3 worm cellular contexts compared by ENCODE assay signal in genomic region chrV:6503158-6503557, ce11.
A peak's percentile ranks its signal among the peaks of the same experiment; 100 is the strongest.
TF ChIP-seq lines count a peak whose summit lies in the region.

No protein-coding gene starts in this region.

TF ChIP-seq in whole organism, L1 larva, 84 proteins besides CTCF, POLR2A, EP300 and RAD21 (continued from another document and continues in another):
- TF ChIP-seq hlh-4 (tag; optimal IDR thresholded peaks at IDR 0.05; lab: Kevin White, UChicago): no peak
- no peak for TF ChIP-seq mdl-1 (tag; optimal IDR thresholded peaks at IDR 0.05; lab: Kevin White, UChicago)
- TF ChIP-seq aha-1 (tag; optimal IDR thresholded peaks at IDR 0.05; lab: Kevin White, UChicago): no peak
- no peak for TF ChIP-seq swsn-7 (tag; optimal IDR thresholded peaks at IDR 0.05; lab: Kevin White, UChicago)
- TF ChIP-seq tbx-2 (tag; optimal IDR thresholded peaks at IDR 0.05; lab: Kevin White, UChicago): peak; percentile 18
- no peak for TF ChIP-seq nhr-28 (tag; optimal IDR thresholded peaks at IDR 0.05; lab: Kevin White, UChicago)
- TF ChIP-seq pag-3 (tag; optimal IDR thresholded peaks at IDR 0.05; lab: Kevin White, UChicago; ENCODE audit: borderline replicate concordance, insufficient read depth): peak; percentile 32
- peak in 1 of 2 experiments; percentile 55 for TF ChIP-seq lin-35 (GFP tag; optimal IDR thresholded peaks at IDR 0.05; lab: Kevin White, UChicago)
- TF ChIP-seq alr-1 (tag; optimal IDR thresholded peaks at IDR 0.05; lab: Kevin White, UChicago; ENCODE audit: borderline replicate concordance): no peak
- no peak for TF ChIP-seq sptf-1 (tag; optimal IDR thresholded peaks at IDR 0.05; lab: Kevin White, UChicago)
- peak; percentile 12 for TF ChIP-seq mep-1 (tag; optimal IDR thresholded peaks at IDR 0.05; lab: Kevin White, UChicago)
- no peak for TF ChIP-seq unc-130 (tag; optimal IDR thresholded peaks at IDR 0.05; lab: Kevin White, UChicago)
- TF ChIP-seq zag-1 (tag; optimal IDR thresholded peaks at IDR 0.05; lab: Kevin White, UChicago): no peak
- no peak for TF ChIP-seq hpl-2 (GFP tag; optimal IDR thresholded peaks at IDR 0.05; lab: Kevin White, UChicago)
- TF ChIP-seq jun-1 (tag; optimal IDR thresholded peaks at IDR 0.05; lab: Kevin White, UChicago): no peak
- TF ChIP-seq nhr-20 (tag; optimal IDR thresholded peaks at IDR 0.05; lab: Kevin White, UChicago): peak; percentile 74
- no peak for TF ChIP-seq pax-3 (tag; optimal IDR thresholded peaks at IDR 0.05; lab: Kevin White, UChicago)
- TF ChIP-seq fos-1 (tag; optimal IDR thresholded peaks at IDR 0.05; lab: Kevin White, UChicago): no peak
- no peak for TF ChIP-seq ztf-11 (tag; optimal IDR thresholded peaks at IDR 0.05; lab: Kevin White, UChicago)
- no peak for TF ChIP-seq skn-1 (tag; optimal IDR thresholded peaks at IDR 0.05; lab: Kevin White, UChicago)
- no peak for TF ChIP-seq nhr-47 (tag; optimal IDR thresholded peaks at IDR 0.05; lab: Kevin White, UChicago)
- TF ChIP-seq nhr-76 (tag; optimal IDR thresholded peaks at IDR 0.05; lab: Kevin White, UChicago): no peak
- no peak for TF ChIP-seq dpl-1 (GFP tag; optimal IDR thresholded peaks at IDR 0.05; lab: Kevin White, UChicago)
- peak; percentile 64 for TF ChIP-seq nhr-71 (tag; optimal IDR thresholded peaks at IDR 0.05; lab: Kevin White, UChicago)
- TF ChIP-seq snpc-4 (tag; optimal IDR thresholded peaks at IDR 0.05; lab: Kevin White, UChicago): no peak
- TF ChIP-seq ces-1 (GFP tag; optimal IDR thresholded peaks at IDR 0.05; lab: Kevin White, UChicago): no peak
- TF ChIP-seq xbp-1 (tag; optimal IDR thresholded peaks at IDR 0.05; lab: Kevin White, UChicago): no peak
- TF ChIP-seq lin-15B (tag; optimal IDR thresholded peaks at IDR 0.05; lab: Kevin White, UChicago): no peak
- TF ChIP-seq nhr-90 (tag; optimal IDR thresholded peaks at IDR 0.05; lab: Kevin White, UChicago; ENCODE audit: poor library complexity): no peak
- TF ChIP-seq nhr-84 (tag; optimal IDR thresholded peaks at IDR 0.05; lab: Kevin White, UChicago): no peak
- TF ChIP-seq nhr-77 (tag; optimal IDR thresholded peaks at IDR 0.05; lab: Kevin White, UChicago): no peak
- TF ChIP-seq ztf-4 (tag; optimal IDR thresholded peaks at IDR 0.05; lab: Kevin White, UChicago): no peak
- TF ChIP-seq ceh-8 (GFP tag; optimal IDR thresholded peaks at IDR 0.05; lab: Kevin White, UChicago): no peak
- no peak for TF ChIP-seq mab-9 (GFP tag; IDR thresholded peaks at IDR 0.05; lab: Robert Waterston, UW)
- TF ChIP-seq unc-62 (GFP tag; optimal IDR thresholded peaks at IDR 0.05; lab: Kevin White, UChicago): no peak
- TF ChIP-seq snu-23 (GFP tag; optimal IDR thresholded peaks at IDR 0.05; lab: Kevin White, UChicago): peak; percentile 42
- TF ChIP-seq ceh-90 (tag; optimal IDR thresholded peaks at IDR 0.05; lab: Kevin White, UChicago): no peak
- TF ChIP-seq egl-13 (tag; optimal IDR thresholded peaks at IDR 0.05; lab: Kevin White, UChicago): no peak
- no peak for TF ChIP-seq lin-13 (GFP tag; optimal IDR thresholded peaks at IDR 0.05; lab: Kevin White, UChicago)
- TF ChIP-seq unc-30 (tag; optimal IDR thresholded peaks at IDR 0.05; lab: Kevin White, UChicago): no peak
- peak; percentile 32; the same call in 1 of the 2 replicates for TF ChIP-seq nhr-19 (GFP tag; conservative IDR thresholded peaks at IDR 0.05; lab: Robert Waterston, UW)
- peak in 1 of 2 experiments; percentile 49 for TF ChIP-seq lsy-2 (tag; optimal IDR thresholded peaks at IDR 0.05; lab: Kevin White, UChicago)
- TF ChIP-seq blmp-1 (tag; optimal IDR thresholded peaks at IDR 0.05; lab: Kevin White, UChicago): peak; percentile 80
- TF ChIP-seq fkh-10 (GFP tag; optimal IDR thresholded peaks at IDR 0.05; lab: Kevin White, UChicago): no peak
- no peak for TF ChIP-seq unc-98 (GFP tag; IDR thresholded peaks at IDR 0.05; lab: Robert Waterston, UW)

TF ChIP-seq in whole organism, L2 larva, 48 proteins besides CTCF, POLR2A, EP300 and RAD21 (continued from another document):
- no peak for TF ChIP-seq elt-3 (tag; optimal IDR thresholded peaks at IDR 0.05; lab: Kevin White, UChicago)
- TF ChIP-seq mdl-1 (tag; optimal IDR thresholded peaks at IDR 0.05; lab: Kevin White, UChicago): no peak
- peak; percentile 56 for TF ChIP-seq nhr-25 (tag; optimal IDR thresholded peaks at IDR 0.05; lab: Kevin White, UChicago)
- no peak for TF ChIP-seq ztf-11 (tag; optimal IDR thresholded peaks at IDR 0.05; lab: Kevin White, UChicago)
- TF ChIP-seq lin-11 (tag; optimal IDR thresholded peaks at IDR 0.05; lab: Kevin White, UChicago): no peak
- TF ChIP-seq nhr-10 (tag; optimal IDR thresholded peaks at IDR 0.05; lab: Kevin White, UChicago): no peak
- no peak for TF ChIP-seq unc-62 (GFP tag; optimal IDR thresholded peaks at IDR 0.05; lab: Kevin White, UChicago)
- TF ChIP-seq unc-55 (GFP tag; optimal IDR thresholded peaks at IDR 0.05; lab: Kevin White, UChicago): no peak
- no peak for TF ChIP-seq nhr-237 (tag; optimal IDR thresholded peaks at IDR 0.05; lab: Kevin White, UChicago)
- TF ChIP-seq lsy-2 (tag; optimal IDR thresholded peaks at IDR 0.05; lab: Kevin White, UChicago): no peak
- no peak for TF ChIP-seq Y55F3AM.14 (GFP tag; optimal IDR thresholded peaks at IDR 0.05; lab: Kevin White, UChicago)
- no peak for TF ChIP-seq peb-1 (tag; optimal IDR thresholded peaks at IDR 0.05; lab: Kevin White, UChicago)
- TF ChIP-seq ZK546.5 (tag; optimal IDR thresholded peaks at IDR 0.05; lab: Kevin White, UChicago): no peak
- TF ChIP-seq sma-3 (GFP tag; optimal IDR thresholded peaks at IDR 0.05; lab: Kevin White, UChicago): no peak
- no peak for TF ChIP-seq elt-1 (tag; optimal IDR thresholded peaks at IDR 0.05; lab: Kevin White, UChicago)
- TF ChIP-seq dmd-4 (tag; optimal IDR thresholded peaks at IDR 0.05; lab: Kevin White, UChicago): no peak
- TF ChIP-seq skn-1 (tag; optimal IDR thresholded peaks at IDR 0.05; lab: Kevin White, UChicago): no peak
- peak; percentile 9 for TF ChIP-seq gmeb-1 (tag; optimal IDR thresholded peaks at IDR 0.05; lab: Kevin White, UChicago)
- no peak for TF ChIP-seq C34F6.9 (tag; optimal IDR thresholded peaks at IDR 0.05; lab: Kevin White, UChicago)
- no peak for TF ChIP-seq sem-4 (tag; optimal IDR thresholded peaks at IDR 0.05; lab: Kevin White, UChicago)
- no peak for TF ChIP-seq nhr-6 (tag; optimal IDR thresholded peaks at IDR 0.05; lab: Kevin White, UChicago)
- no peak for TF ChIP-seq nhr-12 (tag; optimal IDR thresholded peaks at IDR 0.05; lab: Kevin White, UChicago)
- no peak for TF ChIP-seq nhr-77 (tag; optimal IDR thresholded peaks at IDR 0.05; lab: Kevin White, UChicago)
- no peak for TF ChIP-seq zag-1 (tag; optimal IDR thresholded peaks at IDR 0.05; lab: Kevin White, UChicago)
- peak; percentile 6 for TF ChIP-seq fos-1 (tag; optimal IDR thresholded peaks at IDR 0.05; lab: Kevin White, UChicago)
- TF ChIP-seq nhr-23 (tag; optimal IDR thresholded peaks at IDR 0.05; lab: Kevin White, UChicago): no peak
- no peak for TF ChIP-seq lin-13 (GFP tag; optimal IDR thresholded peaks at IDR 0.05; lab: Kevin White, UChicago)
- no peak for TF ChIP-seq nhr-21 (tag; optimal IDR thresholded peaks at IDR 0.05; lab: Kevin White, UChicago)
- TF ChIP-seq mbf-1 (tag; optimal IDR thresholded peaks at IDR 0.05; lab: Kevin White, UChicago): no peak
- no peak for TF ChIP-seq blmp-1 (tag; optimal IDR thresholded peaks at IDR 0.05; lab: Kevin White, UChicago; ENCODE audit: insufficient read depth)
- peak; percentile 42 for TF ChIP-seq sma-9 (GFP tag; optimal IDR thresholded peaks at IDR 0.05; lab: Kevin White, UChicago)
- no peak for TF ChIP-seq sma-9 (tag; optimal IDR thresholded peaks at IDR 0.05; lab: Kevin White, UChicago)
- peak; percentile 12 for TF ChIP-seq crh-2 (tag; optimal IDR thresholded peaks at IDR 0.05; lab: Kevin White, UChicago)
- TF ChIP-seq nhr-11 (tag; optimal IDR thresholded peaks at IDR 0.05; lab: Kevin White, UChicago): no peak
- TF ChIP-seq mab-5 (tag; optimal IDR thresholded peaks at IDR 0.05; lab: Kevin White, UChicago): peak; percentile 35

TF ChIP-seq in whole organism, L4 larva, 104 proteins besides CTCF, POLR2A, EP300 and RAD21 (continued from another document):
- TF ChIP-seq daf-16 (GFP tag; optimal IDR thresholded peaks at IDR 0.05; lab: Kevin White, UChicago): no peak
- peak; percentile 37 for TF ChIP-seq daf-16 (tag; optimal IDR thresholded peaks at IDR 0.05; lab: Kevin White, UChicago)
- TF ChIP-seq nhr-28 (tag; optimal IDR thresholded peaks at IDR 0.05; lab: Kevin White, UChicago): peak; percentile 23
- no peak for TF ChIP-seq set-16 (GFP tag; IDR thresholded peaks at IDR 0.05; lab: Robert Waterston, UW)
- TF ChIP-seq mdl-1 (tag; optimal IDR thresholded peaks at IDR 0.05; lab: Kevin White, UChicago): no peak
- no peak for TF ChIP-seq lin-15B (tag; optimal IDR thresholded peaks at IDR 0.05; lab: Kevin White, UChicago)
- peak; percentile 9 for TF ChIP-seq nhr-77 (tag; optimal IDR thresholded peaks at IDR 0.05; lab: Kevin White, UChicago)
- no peak for TF ChIP-seq cey-2 (tag; optimal IDR thresholded peaks at IDR 0.05; lab: Kevin White, UChicago; ENCODE audit: borderline replicate concordance, insufficient read depth)
- TF ChIP-seq mxl-3 (GFP tag; optimal IDR thresholded peaks at IDR 0.05; lab: Kevin White, UChicago): no peak
- no peak for TF ChIP-seq php-3 (GFP tag; IDR thresholded peaks at IDR 0.05; lab: Robert Waterston, UW)
- TF ChIP-seq tag-97 (GFP tag; IDR thresholded peaks at IDR 0.05; lab: Robert Waterston, UW): no peak
- TF ChIP-seq ZK337.2 (GFP tag; IDR thresholded peaks at IDR 0.05; lab: Robert Waterston, UW): no peak
- TF ChIP-seq gei-8 (GFP tag; optimal IDR thresholded peaks at IDR 0.05; lab: Kevin White, UChicago): no peak
- peak; percentile 35 for TF ChIP-seq hlh-30 (tag; optimal IDR thresholded peaks at IDR 0.05; lab: Kevin White, UChicago; ENCODE audit: insufficient read depth)
- no peak for TF ChIP-seq ceh-82 (tag; optimal IDR thresholded peaks at IDR 0.05; lab: Kevin White, UChicago)
- no peak for TF ChIP-seq ceh-44 (GFP tag; IDR thresholded peaks at IDR 0.05; lab: Robert Waterston, UW)
- TF ChIP-seq aha-1 (tag; lab: Kevin White, UChicago): no peak
- TF ChIP-seq T26A8.4 (GFP tag; IDR thresholded peaks at IDR 0.05; lab: Robert Waterston, UW): no peak
- no peak for TF ChIP-seq sdz-12 (GFP tag; optimal IDR thresholded peaks at IDR 0.05; lab: Kevin White, UChicago)
- no peak for TF ChIP-seq nhr-237 (tag; optimal IDR thresholded peaks at IDR 0.05; lab: Kevin White, UChicago)
- TF ChIP-seq zfp-3 (GFP tag; conservative IDR thresholded peaks at IDR 0.05; lab: Robert Waterston, UW): no peak
- no peak for TF ChIP-seq ztf-7 (tag; optimal IDR thresholded peaks at IDR 0.05; lab: Kevin White, UChicago)
- TF ChIP-seq lin-1 (GFP tag; IDR thresholded peaks at IDR 0.05; lab: Robert Waterston, UW): no peak
- no peak for TF ChIP-seq F10B5.3 (tag; optimal IDR thresholded peaks at IDR 0.05; lab: Kevin White, UChicago)
- no peak for TF ChIP-seq aly-2 (tag; optimal IDR thresholded peaks at IDR 0.05; lab: Kevin White, UChicago)
- TF ChIP-seq egl-43 (GFP tag; IDR thresholded peaks at IDR 0.05; lab: Robert Waterston, UW): no peak
- no peak for TF ChIP-seq pqm-1 (tag; optimal IDR thresholded peaks at IDR 0.05; lab: Kevin White, UChicago)
- TF ChIP-seq jun-1 (tag; optimal IDR thresholded peaks at IDR 0.05; lab: Kevin White, UChicago): no peak
- no peak for TF ChIP-seq daf-19 (GFP tag; conservative IDR thresholded peaks at IDR 0.05; lab: Robert Waterston, UW)
- no peak for TF ChIP-seq zag-1 (tag; optimal IDR thresholded peaks at IDR 0.05; lab: Kevin White, UChicago)
- no peak for TF ChIP-seq pha-4 (GFP tag; IDR thresholded peaks at IDR 0.05; lab: Robert Waterston, UW)
- TF ChIP-seq pha-4 (tag; optimal IDR thresholded peaks at IDR 0.05; lab: Kevin White, UChicago): no peak
- TF ChIP-seq dmd-9 (GFP tag; IDR thresholded peaks at IDR 0.05; lab: Robert Waterston, UW): no peak
- TF ChIP-seq lin-13 (GFP tag; optimal IDR thresholded peaks at IDR 0.05; lab: Kevin White, UChicago): no peak
- TF ChIP-seq ztf-11 (tag; optimal IDR thresholded peaks at IDR 0.05; lab: Kevin White, UChicago): no peak
- TF ChIP-seq daf-8 (GFP tag; IDR thresholded peaks at IDR 0.05; lab: Robert Waterston, UW): no peak
- TF ChIP-seq dmd-8 (GFP tag; IDR thresholded peaks at IDR 0.05; lab: Robert Waterston, UW): no peak
- no peak for TF ChIP-seq ces-1 (GFP tag; optimal IDR thresholded peaks at IDR 0.05; lab: Kevin White, UChicago)
- no peak for TF ChIP-seq ceh-28 (tag; optimal IDR thresholded peaks at IDR 0.05; lab: Kevin White, UChicago)
- no peak for TF ChIP-seq madf-5 (GFP tag; IDR thresholded peaks at IDR 0.05; lab: Robert Waterston, UW)
- no peak for TF ChIP-seq Y75B8A.6 (GFP tag; IDR thresholded peaks at IDR 0.05; lab: Robert Waterston, UW)
- no peak for TF ChIP-seq zip-11 (GFP tag; IDR thresholded peaks at IDR 0.05; lab: Robert Waterston, UW)
- TF ChIP-seq hlh-11 (tag; optimal IDR thresholded peaks at IDR 0.05; lab: Kevin White, UChicago): peak; percentile 30
- no peak for TF ChIP-seq F26F4.8 (GFP tag; conservative IDR thresholded peaks at IDR 0.05; lab: Robert Waterston, UW)
- no peak for TF ChIP-seq nhr-102 (tag; optimal IDR thresholded peaks at IDR 0.05; lab: Kevin White, UChicago)
